Worm (Caenorhabditis elegans) whole organism, L4 larva: Measurements from ENCODE around the gene Y48A6B.3.

Experiments
- D1046.2 ChIP-seq: fragments of 200-800 bp; sonication (Bioruptor generic); IDR thresholded peaks from 2 replicates; pipeline ENCODE4 v1.3.6; 2022; ENCODE audit warnings: missing genetic modification characterization, missing compliant biosample characterization
- Y105C5A.15 ChIP-seq: fragments of 200-800 bp; sonication (Bioruptor generic); IDR thresholded peaks from 2 replicates; pipeline ENCODE4 v1.3.6; 2022; ENCODE audit warnings: missing genetic modification characterization, missing compliant biosample characterization
- Y48G9A.11 ChIP-seq: fragments of 200-800 bp; sonication (Bioruptor generic); IDR thresholded peaks from 2 replicates; pipeline ENCODE4 v1.3.6; 2022; ENCODE audit warnings: missing genetic modification reagents, missing genetic modification characterization, missing compliant biosample characterization
- Y5F2A.4 ChIP-seq: fragments of 200-800 bp; sonication (Bioruptor generic); optimal IDR thresholded peaks from 2 replicates; lab custom pipeline; 2018; ENCODE audit warnings: mild to moderate bottlenecking, missing genetic modification characterization, missing compliant biosample characterization
- Y75B8A.6 ChIP-seq: fragments of 200-800 bp; sonication (Bioruptor generic); IDR thresholded peaks from 2 replicates; pipeline ENCODE4 v1.3.6; 2022; ENCODE audit warnings: missing genetic modification reagents, missing genetic modification characterization, missing compliant biosample characterization
- ZK337.2 ChIP-seq: fragments of 200-800 bp; sonication (Bioruptor generic); IDR thresholded peaks from 2 replicates; pipeline ENCODE4 v1.3.6; 2022; ENCODE audit warnings: missing genetic modification reagents, missing genetic modification characterization, missing compliant biosample characterization
- ZK546.5 ChIP-seq, 2 experiments: sonication (generic microtip); optimal IDR thresholded peaks; 2 replicates each; lab custom pipeline; 2017; ENCODE audit warnings: missing biosample characterization in 2 of 2, missing genetic modification characterization in 2 of 2
- aha-1 ChIP-seq: fragments of 150-350 bp; peaks from one replicate; lab custom pipeline; 2014; ENCODE audit warnings: missing biosample characterization, missing genetic modification characterization
- attf-4 ChIP-seq: sonication (generic microtip); optimal IDR thresholded peaks from 3 replicates; lab custom pipeline; 2017; ENCODE audit warnings: missing biosample characterization, missing genetic modification characterization
- ceh-20 ChIP-seq: fragments of 200-800 bp; sonication (Bioruptor generic); IDR thresholded peaks from 2 replicates; pipeline ENCODE4 v1.3.6; 2022; ENCODE audit warnings: missing genetic modification reagents, missing genetic modification characterization, missing compliant biosample characterization
- ceh-28 ChIP-seq: fragments of 150-350 bp; optimal IDR thresholded peaks from 2 replicates; lab custom pipeline; 2014; ENCODE audit warnings: missing biosample characterization, missing genetic modification reagents, missing genetic modification characterization
- ceh-82 ChIP-seq: sonication (generic microtip); optimal IDR thresholded peaks from 2 replicates; lab custom pipeline; 2017; ENCODE audit warnings: missing biosample characterization, missing genetic modification characterization
- ces-1 ChIP-seq: fragments of 150-350 bp; sonication (generic microtip); optimal IDR thresholded peaks from 4 replicates; lab custom pipeline; 2014; ENCODE audit warnings: missing biosample characterization, missing genetic modification reagents, missing genetic modification characterization
- cey-2 ChIP-seq: sonication (generic microtip); optimal IDR thresholded peaks from 3 replicates; lab custom pipeline; 2017; ENCODE audit warnings: missing genetic modification characterization, mild to moderate bottlenecking, missing compliant biosample characterization, antibody characterized with exemption, borderline replicate concordance; ENCODE audit not compliant: insufficient read depth
- ctbp-1 ChIP-seq: fragments of 200-800 bp; sonication (Bioruptor generic); IDR thresholded peaks from 2 replicates; pipeline ENCODE4 v1.3.6; 2022; ENCODE audit warnings: missing genetic modification reagents, missing genetic modification characterization, missing compliant biosample characterization
- daf-8 ChIP-seq: fragments of 200-800 bp; sonication (Bioruptor generic); IDR thresholded peaks from 2 replicates; pipeline ENCODE4 v1.3.6; 2022; ENCODE audit warnings: missing genetic modification characterization, missing compliant biosample characterization
- dmd-6 ChIP-seq: fragments of 200-800 bp; sonication (Bioruptor generic); IDR thresholded peaks from 2 replicates; pipeline ENCODE4 v1.3.6; 2022; ENCODE audit warnings: missing genetic modification reagents, missing genetic modification characterization, missing compliant biosample characterization
- dmd-8 ChIP-seq: fragments of 200-800 bp; sonication (Bioruptor generic); IDR thresholded peaks from 2 replicates; pipeline ENCODE4 v1.3.6; 2022; ENCODE audit warnings: missing genetic modification characterization, missing compliant biosample characterization
- dpl-1 ChIP-seq: fragments of 150-350 bp; optimal IDR thresholded peaks from 2 replicates; lab custom pipeline; 2014; ENCODE audit warnings: missing biosample characterization, missing genetic modification reagents, missing genetic modification characterization
- duxl-1 ChIP-seq: sonication (generic microtip); optimal IDR thresholded peaks from 2 replicates; lab custom pipeline; 2016; ENCODE audit warnings: mild to moderate bottlenecking, missing genetic modification characterization, moderate library complexity, missing compliant biosample characterization; ENCODE audit not compliant: poor library complexity
- hif-1 ChIP-seq, 2 experiments: sonication (generic microtip); optimal IDR thresholded peaks; 2 replicates each; lab custom pipeline; 2016 to 2017; ENCODE audit warnings: missing compliant biosample characterization in 2 of 2, missing genetic modification characterization in 2 of 2, missing genetic modification reagents in 2 of 2, missing genotype in 2 of 2, mild to moderate bottlenecking in 1 of 2
- hmg-1.1 ChIP-seq: fragments of 200-800 bp; sonication (Bioruptor generic); IDR thresholded peaks from 2 replicates; pipeline ENCODE4 v1.3.6; 2022; ENCODE audit warnings: missing genetic modification reagents, missing genetic modification characterization, missing compliant biosample characterization
- jun-1 ChIP-seq: fragments of 150-350 bp; optimal IDR thresholded peaks from 2 replicates; lab custom pipeline; 2014; ENCODE audit warnings: missing biosample characterization, missing genetic modification reagents, missing genetic modification characterization
- lin-38 ChIP-seq: fragments of 200-800 bp; sonication (Bioruptor generic); IDR thresholded peaks from 2 replicates; pipeline ENCODE4 v1.3.6; 2022; ENCODE audit warnings: missing genetic modification reagents, missing genetic modification characterization, missing compliant biosample characterization
- madf-9 ChIP-seq: fragments of 200-800 bp; sonication (Bioruptor generic); conservative IDR thresholded peaks from 2 replicates; pipeline ENCODE4 v1.3.6; 2022; ENCODE audit warnings: missing genetic modification reagents, missing genetic modification characterization, missing compliant biosample characterization
- mdl-1 ChIP-seq, 2 experiments: fragments of 150-350 bp in 1 of 2; sonication (generic microtip) in 1 of 2; optimal IDR thresholded peaks; 2 replicates each; lab custom pipeline; 2014 to 2017; ENCODE audit warnings: missing biosample characterization in 2 of 2, missing genetic modification characterization in 2 of 2
- mdt-29 ChIP-seq: fragments of 200-800 bp; sonication (Bioruptor generic); IDR thresholded peaks from 2 replicates; pipeline ENCODE4 v1.3.6; 2022; ENCODE audit warnings: missing genetic modification reagents, missing genetic modification characterization, missing compliant biosample characterization
- mep-1 ChIP-seq: fragments of 150-350 bp; sonication (generic microtip); optimal IDR thresholded peaks from 3 replicates; lab custom pipeline; 2014; ENCODE audit warnings: missing biosample characterization, missing genetic modification characterization
- mxl-2 ChIP-seq: fragments of 200-800 bp; sonication (Bioruptor generic); conservative IDR thresholded peaks from 2 replicates; pipeline ENCODE4 v1.3.6; 2022; ENCODE audit warnings: missing genetic modification reagents, missing genetic modification characterization, missing compliant biosample characterization
- nhr-28 ChIP-seq: fragments of 150-350 bp; optimal IDR thresholded peaks from 2 replicates; lab custom pipeline; 2014; ENCODE audit warnings: missing biosample characterization, missing genetic modification characterization
- nhr-6 ChIP-seq: fragments of 150-350 bp; optimal IDR thresholded peaks from 2 replicates; lab custom pipeline; 2014; ENCODE audit warnings: missing biosample characterization, missing genetic modification characterization
- nhr-77 ChIP-seq: fragments of 150-350 bp; optimal IDR thresholded peaks from 2 replicates; lab custom pipeline; 2014; ENCODE audit warnings: missing biosample characterization, missing genetic modification characterization
- pha-4 ChIP-seq, 2 experiments: fragments of 150-350 bp in 1 of 2; fragments of 200-800 bp in 1 of 2; sonication (Bioruptor generic) in 1 of 2; IDR thresholded peaks in 1 of 2; optimal IDR thresholded peaks in 1 of 2; 2 replicates each; pipeline versions ENCODE4 v1.3.6 to Lab custom; 2014 to 2022; ENCODE audit warnings: missing genetic modification characterization in 2 of 2, missing genetic modification reagents in 2 of 2, missing biosample characterization in 1 of 2, missing compliant biosample characterization in 1 of 2
- pqm-1 ChIP-seq: sonication (generic microtip); optimal IDR thresholded peaks from 2 replicates; lab custom pipeline; 2017; ENCODE audit warnings: missing biosample characterization, missing genetic modification characterization
- rbr-2 ChIP-seq: sonication (generic microtip); optimal IDR thresholded peaks from 2 replicates; lab custom pipeline; 2016; ENCODE audit warnings: missing genotype, missing genetic modification characterization, missing compliant biosample characterization
- saeg-2 ChIP-seq: fragments of 200-800 bp; sonication (Bioruptor generic); IDR thresholded peaks from 2 replicates; pipeline ENCODE4 v1.3.6; 2022; ENCODE audit warnings: missing genetic modification reagents, missing genetic modification characterization, missing compliant biosample characterization
- set-16 ChIP-seq: fragments of 200-800 bp; sonication (Bioruptor generic); IDR thresholded peaks from 2 replicates; pipeline ENCODE4 v1.3.6; 2022; ENCODE audit warnings: missing genetic modification reagents, missing genetic modification characterization, missing compliant biosample characterization
- snpc-4 ChIP-seq: fragments of 150-350 bp; optimal IDR thresholded peaks from 2 replicates; lab custom pipeline; 2014; ENCODE audit warnings: missing biosample characterization, missing genetic modification characterization
- spr-3 ChIP-seq: fragments of 200-800 bp; sonication (Bioruptor generic); optimal IDR thresholded peaks from 2 replicates; lab custom pipeline; 2018; ENCODE audit warnings: mild to moderate bottlenecking, missing genetic modification characterization, missing compliant biosample characterization
- tag-97 ChIP-seq: fragments of 200-800 bp; sonication (Bioruptor generic); IDR thresholded peaks from 2 replicates; pipeline ENCODE4 v1.3.6; 2022; ENCODE audit warnings: missing genetic modification characterization, missing compliant biosample characterization
- unc-130 ChIP-seq: sonication (generic microtip); optimal IDR thresholded peaks from 2 replicates; lab custom pipeline; 2016; ENCODE audit warnings: missing genetic modification reagents, missing genetic modification characterization, missing compliant biosample characterization
- unc-62 ChIP-seq, 3 experiments: fragments of 150-350 bp in 1 of 3; sonication (generic microtip); optimal IDR thresholded peaks in 2 of 3; peaks in 1 of 3; 1 replicate in 1 of 3; 2 replicates in 2 of 3; lab custom pipeline; 2014 to 2017; ENCODE audit warnings: missing biosample characterization in 3 of 3, missing genetic modification characterization in 3 of 3, missing genetic modification reagents in 3 of 3, missing genotype in 1 of 3
- zag-1 ChIP-seq: fragments of 150-350 bp; optimal IDR thresholded peaks from 2 replicates; lab custom pipeline; 2014; ENCODE audit warnings: missing biosample characterization, missing genetic modification characterization
- zfp-2 ChIP-seq: sonication (generic microtip); optimal IDR thresholded peaks from 2 replicates; lab custom pipeline; 2016; ENCODE audit warnings: mild to moderate bottlenecking, missing genetic modification characterization, missing compliant biosample characterization
- zfp-3 ChIP-seq: fragments of 200-800 bp; sonication (Bioruptor generic); conservative IDR thresholded peaks from 2 replicates; pipeline ENCODE4 v1.3.6; 2022; ENCODE audit warnings: missing genetic modification reagents, missing genetic modification characterization, missing compliant biosample characterization
- ztf-11 ChIP-seq: fragments of 150-350 bp; optimal IDR thresholded peaks from 2 replicates; lab custom pipeline; 2014; ENCODE audit warnings: missing biosample characterization, missing genetic modification characterization

The Y48A6B.3 gene

DNA sequence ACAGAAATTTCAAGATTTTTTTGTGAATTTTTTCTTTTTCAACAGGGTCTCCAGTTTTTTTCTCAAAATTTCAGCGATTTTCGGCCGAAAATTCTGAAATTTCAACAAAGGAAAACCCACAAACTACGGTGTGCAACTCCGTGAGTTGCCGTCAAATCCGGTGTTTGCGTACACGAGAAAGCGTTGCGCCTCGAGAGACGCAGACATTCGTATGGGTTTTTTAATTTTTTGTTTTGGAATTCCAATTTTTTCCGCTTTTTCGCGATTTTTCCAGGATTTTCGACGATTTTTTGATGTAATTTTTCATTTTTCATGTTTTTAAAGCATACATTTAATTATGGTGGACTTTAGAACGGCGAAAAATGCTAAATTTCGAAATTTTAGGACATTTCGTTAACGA lies 28.1 kb downstream of the Y48A6B.3 start (continued):
- 0 out of 2 replicates have a peak, but pooled peaks have one; percentile 27 for TF ChIP-seq saeg-2 (GFP tag; lab: Robert Waterston, UW)
- peak; percentile 82 for TF ChIP-seq dpl-1 (GFP tag; lab: Kevin White, UChicago)
- no peak for TF ChIP-seq mxl-2 (GFP tag; lab: Robert Waterston, UW)
- TF ChIP-seq nhr-77 = peak; percentile 75
- no peak for TF ChIP-seq nhr-6 (tag; lab: Kevin White, UChicago)
- TF ChIP-seq pha-4 (GFP tag; IDR thresholded peaks at IDR 0.05; lab: Robert Waterston, UW) = peak; percentile 56; the same call in 1 of the 2 replicates
- no peak for TF ChIP-seq pha-4 (tag; optimal IDR thresholded peaks at IDR 0.05; lab: Kevin White, UChicago)
- TF ChIP-seq unc-62 (GFP tag; optimal IDR thresholded peaks at IDR 0.05 in 1 of 2; lab: Kevin White, UChicago) = peak in 1 of 2 experiments; percentile 97
- no peak for TF ChIP-seq unc-62 (tag; optimal IDR thresholded peaks at IDR 0.05; lab: Kevin White, UChicago)
- TF ChIP-seq mdt-29 (GFP tag; lab: Robert Waterston, UW) = peak; percentile 37; the same call in 1 of the 2 replicates
- TF ChIP-seq ceh-20 (GFP tag; lab: Robert Waterston, UW) = peak; percentile 17; the same call in 1 of the 2 replicates
- TF ChIP-seq hif-1 (tag; optimal IDR thresholded peaks at IDR 0.05; lab: Kevin White, UChicago) = peak in 1 of 2 experiments; percentile 28
- TF ChIP-seq dmd-6 (GFP tag; lab: Robert Waterston, UW) = peak; percentile 41

DNA sequence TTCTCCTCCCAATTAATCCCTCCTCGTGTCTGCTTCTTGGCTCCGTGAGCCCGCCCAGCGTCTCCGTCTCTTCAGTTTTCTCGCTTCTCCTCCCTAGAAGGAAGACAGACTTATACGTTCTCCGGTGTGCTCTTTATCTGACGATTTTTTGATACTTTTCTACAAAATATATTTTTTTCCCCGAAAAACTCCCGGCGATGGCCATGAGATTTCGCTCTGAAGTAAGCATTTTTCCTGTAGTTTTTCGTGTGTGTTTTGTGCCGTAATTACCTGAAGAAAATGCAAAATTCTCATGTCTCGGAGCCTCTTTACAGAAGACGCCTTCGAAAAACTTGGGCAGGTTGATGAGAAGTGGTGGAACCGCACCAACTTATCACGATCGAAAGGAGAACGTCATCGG lies 28.6 kb downstream of the Y48A6B.3 start, which contains the start of gene spat-2:
Gene spat-2 (plus strand): TSS at position 301 of the 400 bp plus-strand sequence.
- 0 out of 2 replicates have a peak, but pooled peaks have one; percentile 6 for TF ChIP-seq D1046.2
- TF ChIP-seq duxl-1 (tag; lab: Kevin White, UChicago) = no peak
- TF ChIP-seq aha-1 (tag; lab: Kevin White, UChicago) = peak; percentile 24
- TF ChIP-seq, all 104 proteins: peak for 2

DNA sequence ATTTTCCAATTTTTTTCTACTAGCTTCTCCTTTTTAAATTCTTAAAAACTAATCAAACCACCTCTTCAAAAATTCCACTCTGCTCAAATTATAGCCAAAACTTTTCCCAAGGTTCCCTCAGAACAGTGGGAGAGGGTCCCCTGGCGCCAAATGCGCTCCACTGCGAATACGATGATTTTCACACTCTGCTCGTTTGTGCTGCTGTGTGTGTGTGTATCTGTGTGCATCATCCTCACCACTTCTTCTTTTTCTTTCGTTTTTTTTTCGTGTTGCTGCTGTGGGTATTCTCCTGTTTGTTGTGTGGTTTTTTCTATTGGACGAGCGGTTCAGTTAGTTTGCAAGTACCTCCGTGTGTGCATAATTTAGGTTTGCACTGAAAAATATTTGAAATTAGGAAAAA lies 31.2 kb downstream of the Y48A6B.3 start:
- TF ChIP-seq hif-1 (tag; optimal IDR thresholded peaks at IDR 0.05; lab: Kevin White, UChicago) (no peak), lin-38 (peak; percentile 60), pqm-1 (tag; lab: Kevin White, UChicago) (no peak), mep-1 (tag; lab: Kevin White, UChicago) (peak; percentile 45), ZK546.5 (tag; optimal IDR thresholded peaks at IDR 0.05; lab: Kevin White, UChicago) (no peak), rbr-2 (peak; percentile 35), ceh-28 (tag; lab: Kevin White, UChicago) (no peak), cey-2 (tag; lab: Kevin White, UChicago) (no peak), Y48G9A.11 (GFP tag; lab: Robert Waterston, UW) (no peak), tag-97 (no peak), nhr-77 (no peak), jun-1 (tag; lab: Kevin White, UChicago) (no peak), mxl-2 (GFP tag; lab: Robert Waterston, UW) (no peak), daf-8 (GFP tag; lab: Robert Waterston, UW) (no peak), zfp-2 (tag; lab: Kevin White, UChicago) (no peak), duxl-1 (tag; lab: Kevin White, UChicago) (no peak), Y75B8A.6 (GFP tag; lab: Robert Waterston, UW) (no peak), Y105C5A.15 (no peak), Y5F2A.4 (GFP tag; lab: Kevin White, UChicago) (no peak), ztf-11 (tag; lab: Kevin White, UChicago) (no peak), nhr-28 (tag; lab: Kevin White, UChicago) (no peak), spr-3 (GFP tag; lab: Kevin White, UChicago) (no peak), mdl-1 (tag; optimal IDR thresholded peaks at IDR 0.05; lab: Kevin White, UChicago) (no peak), dmd-8 (GFP tag; lab: Robert Waterston, UW) (no peak), snpc-4 (tag; lab: Kevin White, UChicago) (no peak), set-16 (GFP tag; lab: Robert Waterston, UW) (no peak), madf-9 (no peak), ZK337.2 (GFP tag; lab: Robert Waterston, UW) (no peak), ceh-82 (tag; lab: Kevin White, UChicago) (no peak), ctbp-1 (GFP tag; lab: Robert Waterston, UW) (no peak), zfp-3 (GFP tag; lab: Robert Waterston, UW) (no peak), attf-4 (tag; lab: Kevin White, UChicago) (no peak), hmg-1.1 (GFP tag; lab: Robert Waterston, UW) (peak; percentile 51; the same call in 1 of the 2 replicates), ces-1 (no peak), zag-1 (tag; lab: Kevin White, UChicago) (no peak), unc-130 (no peak)
